Worm (Caenorhabditis elegans): Measurements from ENCODE around the gene C49F5.7.

DNA sequence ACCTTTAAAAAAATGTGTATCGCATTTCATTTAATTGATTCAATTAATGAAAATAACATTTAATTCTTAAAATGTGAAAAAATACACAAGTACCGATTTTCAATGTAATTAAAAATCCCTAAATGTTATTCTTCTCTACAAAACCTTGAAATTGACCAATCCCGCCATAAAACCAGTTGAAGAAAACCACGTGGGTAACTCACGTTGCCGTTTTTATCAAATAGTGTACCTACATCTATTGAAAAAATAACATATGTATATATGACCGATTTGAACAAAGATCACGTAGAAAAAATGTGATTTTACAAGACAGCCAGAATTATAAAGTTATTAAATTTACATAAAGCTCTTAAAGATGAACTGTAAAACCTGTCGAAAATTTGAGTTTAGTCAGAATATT is 29.4 kb upstream of the C49F5.7 start:
- no peak for TF ChIP-seq ceh-44 (GFP tag; IDR thresholded peaks at IDR 0.05)
- no peak for TF ChIP-seq unc-62 (GFP tag; optimal IDR thresholded peaks at IDR 0.05 in 1 of 2)
- no peak for TF ChIP-seq unc-62 (tag; optimal IDR thresholded peaks at IDR 0.05)
- TF ChIP-seq lin-13 (GFP tag; optimal IDR thresholded peaks at IDR 0.05): no peak
- no peak for TF ChIP-seq lin-39 (tag; optimal IDR thresholded peaks at IDR 0.05)
- no peak for TF ChIP-seq ces-1 (GFP tag; optimal IDR thresholded peaks at IDR 0.05)
- TF ChIP-seq lir-3 (tag; optimal IDR thresholded peaks at IDR 0.05): no peak
- no peak for TF ChIP-seq ZK337.2 (GFP tag; IDR thresholded peaks at IDR 0.05)
- TF ChIP-seq lsy-2 (tag; optimal IDR thresholded peaks at IDR 0.05): no peak
- TF ChIP-seq daf-8 (GFP tag; IDR thresholded peaks at IDR 0.05): no peak
- TF ChIP-seq daf-12 (tag; optimal IDR thresholded peaks at IDR 0.05): no peak
